Fruit fly (Drosophila melanogaster) whole organism, embryonic: ENCODE measurements around the gene Scox.

ENCODE experiments used
- CG14441 ChIP-seq: fragments of 200-800 bp; sonication (Bioruptor generic); IDR thresholded peaks from 2 replicates; pipeline ENCODE4 v1.3.6; 2022; ENCODE audit warnings: missing biosample characterization, missing genetic modification characterization
- CG14860 ChIP-seq: fragments of 200-800 bp; sonication (Bioruptor generic); IDR thresholded peaks from 3 replicates; pipeline ENCODE4 v1.3.6; 2022; ENCODE audit warnings: missing biosample characterization, missing genetic modification characterization; ENCODE audit not compliant: partially characterized antibody
- CG2889 ChIP-seq: fragments of 200-800 bp; sonication (Bioruptor generic); IDR thresholded peaks from 3 replicates; pipeline ENCODE4 v1.3.6; 2022; ENCODE audit warnings: missing biosample characterization, missing genetic modification characterization
- CG30431 ChIP-seq: fragments of 200-800 bp; sonication (Bioruptor generic); optimal IDR thresholded peaks from 2 replicates; lab custom pipeline; 2017; ENCODE audit warnings: missing biosample characterization, missing genetic modification characterization
- CG7839 ChIP-seq: fragments of 200-800 bp; sonication (Bioruptor generic); optimal IDR thresholded peaks from 3 replicates; lab custom pipeline; 2018; ENCODE audit warnings: missing biosample characterization, mild to moderate bottlenecking, missing genetic modification characterization, moderate library complexity
- Dfd ChIP-seq, 2 experiments: fragments of >200 bp; optimal IDR thresholded peaks; 2 replicates each; lab custom pipeline; 2017; ENCODE audit warnings: missing biosample characterization in 2 of 2, missing genetic modification characterization in 2 of 2
- Sry-δ ChIP-seq: fragments of 200-800 bp; sonication (Bioruptor generic); optimal IDR thresholded peaks from 2 replicates; lab custom pipeline; 2016; ENCODE audit warnings: missing biosample characterization, missing genetic modification characterization
- btn ChIP-seq: fragments of 200-800 bp; sonication (Bioruptor generic); optimal IDR thresholded peaks from 2 replicates; lab custom pipeline; 2016; ENCODE audit warnings: missing biosample characterization, missing genetic modification characterization
- dysf ChIP-seq: fragments of 200-800 bp; sonication (Bioruptor generic); IDR thresholded peaks from 3 replicates; pipeline ENCODE4 v1.3.6; 2022; ENCODE audit warnings: missing biosample characterization, missing genetic modification characterization
- jumu ChIP-seq: fragments of 200-800 bp; sonication (Bioruptor generic); optimal IDR thresholded peaks from 3 replicates; lab custom pipeline; 2016; ENCODE audit warnings: missing biosample characterization, missing genetic modification characterization

DNA sequence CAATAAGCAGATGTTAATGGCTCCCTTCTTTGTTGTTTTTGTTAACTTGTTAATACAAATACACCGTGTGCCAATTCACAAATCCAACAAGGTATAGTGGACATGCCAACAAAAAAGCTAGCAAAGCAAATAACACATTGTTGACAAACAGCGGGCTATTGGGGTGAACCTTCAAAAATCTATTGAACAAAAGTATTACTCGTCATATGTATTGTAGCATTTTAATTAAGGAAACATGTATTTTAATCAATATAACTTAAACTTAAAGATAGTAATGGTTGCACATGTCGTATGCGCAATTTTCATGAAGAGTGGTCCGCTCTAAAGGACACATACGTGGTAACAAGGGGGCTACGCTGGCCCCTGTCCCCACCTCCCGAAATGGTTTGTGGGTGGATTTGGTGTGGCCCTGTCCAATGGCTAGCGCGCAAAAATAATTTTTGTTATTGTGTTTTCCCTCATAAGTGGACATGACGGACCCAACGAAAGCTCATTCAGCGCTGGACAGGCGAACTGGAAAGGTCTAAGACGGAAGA lies 26.4 kb downstream of the Scox start, which contains the start of gene synr:
- no peak for TF ChIP-seq btn (GFP tag; lab: Kevin White, UChicago)
- no peak for TF ChIP-seq jumu (GFP tag; lab: Kevin White, UChicago)
- no peak for TF ChIP-seq CG14860 (GFP tag; lab: Robert Waterston, UW)
- TF ChIP-seq Sry-δ (GFP tag; lab: Kevin White, UChicago), result no peak
- no peak for TF ChIP-seq CG2889 (GFP tag; lab: Robert Waterston, UW)
- TF ChIP-seq Dfd (GFP tag; optimal IDR thresholded peaks at IDR 0.05; lab: Kevin White, UChicago), result no peak
- no peak for TF ChIP-seq CG30431
- no peak for TF ChIP-seq CG7839 (tag; lab: Kevin White, UChicago)
- TF ChIP-seq dysf (GFP tag; lab: Robert Waterston, UW), result no peak
- no peak for TF ChIP-seq CG14441
